Worm (Caenorhabditis elegans) whole organism, L3 larva: Measurements from ENCODE around the gene ZK596.2.

Source experiments
- R02D3.7 ChIP-seq: fragments of 150-350 bp; optimal IDR thresholded peaks from 2 replicates; lab custom pipeline; 2014; ENCODE audit warnings: missing biosample characterization, missing genetic modification characterization
- ZK546.5 ChIP-seq: sonication (generic microtip); optimal IDR thresholded peaks from 2 replicates; lab custom pipeline; 2017; ENCODE audit warnings: missing biosample characterization, missing genetic modification characterization
- aly-2 ChIP-seq: fragments of 150-350 bp; optimal IDR thresholded peaks from 2 replicates; lab custom pipeline; 2014; ENCODE audit warnings: missing biosample characterization, missing genetic modification characterization
- ama-1 ChIP-seq: fragments of 150-350 bp; optimal IDR thresholded peaks from 2 replicates; lab custom pipeline; 2018
- ceh-16 ChIP-seq: sonication (generic microtip); optimal IDR thresholded peaks from 2 replicates; lab custom pipeline; 2017; ENCODE audit warnings: missing biosample characterization, missing genetic modification characterization
- ceh-28 ChIP-seq: fragments of 150-350 bp; optimal IDR thresholded peaks from 2 replicates; lab custom pipeline; 2014; ENCODE audit warnings: missing biosample characterization, missing genetic modification reagents, missing genetic modification characterization
- ceh-82 ChIP-seq: fragments of 150-350 bp; optimal IDR thresholded peaks from 2 replicates; lab custom pipeline; 2014; ENCODE audit warnings: missing biosample characterization, missing genetic modification characterization
- ceh-9 ChIP-seq: sonication (generic microtip); optimal IDR thresholded peaks from 2 replicates; lab custom pipeline; 2018; ENCODE audit warnings: missing biosample characterization, missing genetic modification characterization
- daf-12 ChIP-seq: fragments of 150-350 bp; optimal IDR thresholded peaks from 2 replicates; lab custom pipeline; 2014; ENCODE audit warnings: missing biosample characterization, missing genetic modification reagents, missing genetic modification characterization
- egl-27 ChIP-seq: sonication (generic microtip); optimal IDR thresholded peaks from 4 replicates; lab custom pipeline; 2017; ENCODE audit warnings: missing biosample characterization, missing genetic modification reagents, missing genetic modification characterization
- egl-5 ChIP-seq: fragments of 150-350 bp; optimal IDR thresholded peaks from 2 replicates; lab custom pipeline; 2017; ENCODE audit warnings: missing biosample characterization, missing genetic modification reagents, missing genetic modification characterization, inconsistent platforms
- elt-1 ChIP-seq: fragments of 150-350 bp; optimal IDR thresholded peaks from 2 replicates; lab custom pipeline; 2014; ENCODE audit warnings: missing biosample characterization, missing genetic modification characterization
- elt-2 ChIP-seq: sonication (generic microtip); optimal IDR thresholded peaks from 2 replicates; lab custom pipeline; 2016; ENCODE audit warnings: missing genetic modification reagents, mild to moderate bottlenecking, missing genetic modification characterization, missing compliant biosample characterization
- elt-3 ChIP-seq, 3 experiments: fragments of 150-350 bp in 1 of 3; sonication (generic microtip) in 2 of 3; optimal IDR thresholded peaks; 2 replicates in 2 of 3; 4 replicates in 1 of 3; lab custom pipeline; 2014 to 2017; ENCODE audit warnings: missing biosample characterization in 3 of 3, missing genetic modification characterization in 3 of 3
- fkh-10 ChIP-seq: sonication (generic microtip); optimal IDR thresholded peaks from 2 replicates; lab custom pipeline; 2017; ENCODE audit warnings: missing biosample characterization, missing genetic modification reagents, missing genetic modification characterization
- hmg-11 ChIP-seq: sonication (generic microtip); optimal IDR thresholded peaks from 2 replicates; lab custom pipeline; 2016; ENCODE audit warnings: missing genetic modification characterization, missing compliant biosample characterization
- jun-1 ChIP-seq: fragments of 150-350 bp; optimal IDR thresholded peaks from 2 replicates; lab custom pipeline; 2014; ENCODE audit warnings: missing biosample characterization, missing genetic modification reagents, missing genetic modification characterization
- lin-15B ChIP-seq: fragments of 150-350 bp; optimal IDR thresholded peaks from 2 replicates; lab custom pipeline; 2014; ENCODE audit warnings: missing biosample characterization, missing genetic modification characterization
- lin-39 ChIP-seq: fragments of 150-350 bp; optimal IDR thresholded peaks from 2 replicates; lab custom pipeline; 2018; ENCODE audit warnings: missing biosample characterization, missing genetic modification reagents, missing genetic modification characterization
- lsy-12 ChIP-seq: sonication (generic microtip); optimal IDR thresholded peaks from 2 replicates; lab custom pipeline; 2016; ENCODE audit warnings: mild to moderate bottlenecking, missing genetic modification characterization, missing compliant biosample characterization
- mdl-1 ChIP-seq: fragments of 150-350 bp; optimal IDR thresholded peaks from 2 replicates; lab custom pipeline; 2014; ENCODE audit warnings: missing biosample characterization, missing genetic modification characterization
- mml-1 ChIP-seq: fragments of 150-350 bp; sonication (generic microtip); optimal IDR thresholded peaks from 3 replicates; lab custom pipeline; 2014; ENCODE audit warnings: missing biosample characterization, missing genetic modification characterization
- nhr-11 ChIP-seq: fragments of 150-350 bp; optimal IDR thresholded peaks from 2 replicates; lab custom pipeline; 2014; ENCODE audit warnings: missing biosample characterization, missing genetic modification characterization
- nhr-12 ChIP-seq: fragments of 150-350 bp; optimal IDR thresholded peaks from 2 replicates; lab custom pipeline; 2014; ENCODE audit warnings: missing biosample characterization, missing genetic modification characterization
- nhr-23 ChIP-seq: fragments of 150-350 bp; optimal IDR thresholded peaks from 2 replicates; lab custom pipeline; 2014; ENCODE audit warnings: missing biosample characterization, missing genetic modification reagents, missing genetic modification characterization
- nhr-237 ChIP-seq: fragments of 150-350 bp; optimal IDR thresholded peaks from 2 replicates; lab custom pipeline; 2014; ENCODE audit warnings: missing biosample characterization, missing genetic modification characterization
- nhr-25 ChIP-seq: sonication (generic microtip); optimal IDR thresholded peaks from 2 replicates; lab custom pipeline; 2017; ENCODE audit warnings: missing biosample characterization, missing genetic modification characterization
- nhr-28 ChIP-seq: fragments of 150-350 bp; optimal IDR thresholded peaks from 2 replicates; lab custom pipeline; 2014; ENCODE audit warnings: missing biosample characterization, missing genetic modification characterization
- nhr-43 ChIP-seq: sonication (generic microtip); optimal IDR thresholded peaks from 2 replicates; lab custom pipeline; 2016; ENCODE audit warnings: mild to moderate bottlenecking, missing genetic modification characterization, missing compliant biosample characterization; ENCODE audit not compliant: poor library complexity, severe bottlenecking
- nhr-67 ChIP-seq: fragments of 150-350 bp; optimal IDR thresholded peaks from 2 replicates; lab custom pipeline; 2014; ENCODE audit warnings: missing biosample characterization, missing genetic modification characterization
- nhr-76 ChIP-seq: fragments of 150-350 bp; sonication (generic microtip); optimal IDR thresholded peaks from 5 replicates; lab custom pipeline; 2014; ENCODE audit warnings: missing biosample characterization, missing genetic modification characterization
- nhr-77 ChIP-seq: fragments of 150-350 bp; optimal IDR thresholded peaks from 2 replicates; lab custom pipeline; 2014; ENCODE audit warnings: missing biosample characterization, missing genetic modification characterization
- pha-4 ChIP-seq: fragments of 150-350 bp; optimal IDR thresholded peaks from 2 replicates; lab custom pipeline; 2014; ENCODE audit warnings: missing biosample characterization, missing genetic modification reagents, missing genetic modification characterization
- pqm-1 ChIP-seq: fragments of 150-350 bp; optimal IDR thresholded peaks from 2 replicates; lab custom pipeline; 2017; ENCODE audit warnings: missing biosample characterization, missing genetic modification characterization, inconsistent platforms
- sea-2 ChIP-seq: fragments of 150-350 bp; sonication (generic microtip); optimal IDR thresholded peaks from 4 replicates; lab custom pipeline; 2014; ENCODE audit warnings: missing biosample characterization, missing genetic modification reagents, missing genetic modification characterization
- snpc-4 ChIP-seq: fragments of 150-350 bp; optimal IDR thresholded peaks from 2 replicates; lab custom pipeline; 2014; ENCODE audit warnings: missing biosample characterization, missing genetic modification characterization
- ztf-11 ChIP-seq: fragments of 150-350 bp; optimal IDR thresholded peaks from 2 replicates; lab custom pipeline; 2014; ENCODE audit warnings: missing biosample characterization, missing genetic modification characterization
- ztf-4 ChIP-seq: fragments of 150-350 bp; optimal IDR thresholded peaks from 2 replicates; lab custom pipeline; 2014; ENCODE audit warnings: missing biosample characterization, missing genetic modification characterization

ZK596.2 gene

DNA sequence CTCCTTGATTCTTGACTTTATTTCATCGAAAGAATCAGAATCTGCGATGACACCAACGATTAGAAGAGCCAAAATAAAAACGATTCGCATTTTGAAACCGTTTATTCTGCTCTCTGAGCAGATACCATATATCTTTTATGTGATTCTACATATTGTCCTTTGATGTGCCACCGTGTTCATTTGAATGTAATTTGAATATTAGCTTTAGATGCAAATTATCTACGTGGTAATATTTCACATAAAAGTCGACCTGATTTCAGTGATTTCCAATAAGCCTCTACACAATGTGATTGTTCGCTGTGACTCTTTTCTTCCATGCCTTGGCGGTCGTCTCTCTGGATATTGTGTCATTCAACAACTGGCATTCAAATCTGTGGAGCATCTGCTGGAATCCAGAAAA lies 10.0 kb downstream of the ZK596.2 start, which contains the start of the genes F13E9.9 and F13E9.19:
TSS of gene F13E9.9 (minus strand) at position 101 of the 400 bp plus-strand sequence.
TSS of gene F13E9.19 (plus strand) at position 316 of the 400 bp plus-strand sequence.
- TF ChIP-seq lin-15B (tag; lab: Kevin White, UChicago) (no peak), nhr-77 (tag; lab: Kevin White, UChicago) (no peak), fkh-10 (GFP tag; lab: Kevin White, UChicago) (no peak), pha-4 (tag; lab: Kevin White, UChicago) (no peak), ama-1 (lab: Kevin White, UChicago) (no peak), nhr-76 (tag; lab: Kevin White, UChicago) (no peak), egl-27 (no peak), ZK546.5 (tag; lab: Kevin White, UChicago) (no peak), egl-5 (no peak), ceh-28 (tag; lab: Kevin White, UChicago) (no peak), sea-2 (GFP tag; lab: Kevin White, UChicago) (no peak), nhr-11 (tag; lab: Kevin White, UChicago) (no peak), snpc-4 (tag; lab: Kevin White, UChicago) (no peak), ztf-11 (no peak), lin-39 (no peak), aly-2 (no peak), nhr-28 (no peak)

DNA sequence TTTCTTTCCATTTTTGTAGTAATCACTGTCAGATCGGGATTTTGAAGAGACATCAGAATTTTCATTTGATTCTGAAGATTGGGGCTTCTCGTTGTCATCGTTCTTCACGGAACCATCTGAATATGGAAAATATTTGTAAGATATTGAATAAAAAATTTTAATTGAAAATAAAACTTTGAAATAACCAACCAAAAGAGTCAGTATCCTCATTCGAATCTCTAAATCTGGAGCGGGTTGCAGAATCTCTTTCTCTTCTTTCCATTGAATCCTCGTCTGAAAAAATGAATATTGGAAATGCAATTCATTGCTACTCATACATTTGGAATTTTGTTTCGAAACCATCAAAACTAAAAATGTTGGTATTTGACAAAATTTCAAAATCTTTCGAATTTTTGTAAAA lies 10.9 kb downstream of the ZK596.2 start:
- TF ChIP-seq egl-27 (no peak), ama-1 (lab: Kevin White, UChicago) (no peak), jun-1 (tag; lab: Kevin White, UChicago) (no peak), nhr-28 (no peak), lin-15B (tag; lab: Kevin White, UChicago) (no peak)
- TF ChIP-seq, all 47 proteins: peak for 0

DNA sequence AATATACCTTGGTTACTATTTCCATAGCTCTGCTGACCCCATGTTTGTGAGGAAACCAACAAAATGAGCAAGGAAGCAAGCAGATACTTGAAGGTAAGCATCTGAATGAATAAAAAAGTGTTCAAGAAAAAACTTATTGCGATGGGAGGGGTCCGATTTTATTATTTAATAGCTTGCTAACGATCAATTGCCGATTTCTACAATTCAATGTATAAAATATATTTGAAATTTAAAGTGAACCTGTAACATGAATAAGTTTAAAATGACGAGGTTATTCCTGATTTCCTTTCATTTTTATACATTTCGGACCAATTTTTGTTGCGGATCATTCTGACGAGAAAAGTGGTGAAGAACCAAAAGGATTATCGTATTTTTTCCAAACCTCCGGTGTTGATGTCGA lies 12.6 kb downstream of the ZK596.2 start, which contains the start of gene srlf-13:
TSS of gene srlf-13 (minus strand) at position 101 of the 400 bp plus-strand sequence.
- TF ChIP-seq daf-12 (tag; lab: Kevin White, UChicago) (no peak), nhr-12 (tag; lab: Kevin White, UChicago) (no peak), lsy-12 (tag; lab: Kevin White, UChicago) (no peak), snpc-4 (tag; lab: Kevin White, UChicago) (no peak), pqm-1 (tag; lab: Kevin White, UChicago) (no peak), R02D3.7 (no peak), egl-27 (no peak), mml-1 (no peak), ceh-28 (tag; lab: Kevin White, UChicago) (no peak), elt-2 (tag; lab: Kevin White, UChicago) (no peak)

ce11 chrIV:10894255-10894654 lies 14.9 kb downstream of the ZK596.2 start, which contains the start of gene srlf-14:
TSS of gene srlf-14 (minus strand) at chrIV:10894355.
- TF ChIP-seq lsy-12 (tag; lab: Kevin White, UChicago) (no peak), ztf-4 (tag; lab: Kevin White, UChicago) (no peak), aly-2 (no peak), mdl-1 (tag; lab: Kevin White, UChicago) (no peak), hmg-11 (no peak), egl-5 (no peak), elt-1 (tag; lab: Kevin White, UChicago) (no peak), ztf-11 (no peak), elt-2 (tag; lab: Kevin White, UChicago) (no peak), nhr-12 (tag; lab: Kevin White, UChicago) (no peak), nhr-23 (tag; lab: Kevin White, UChicago) (no peak), nhr-28 (no peak), ceh-82 (tag; lab: Kevin White, UChicago) (no peak), ceh-16 (tag; lab: Kevin White, UChicago) (no peak), nhr-237 (tag; lab: Kevin White, UChicago) (no peak), nhr-25 (tag; lab: Kevin White, UChicago) (no peak), nhr-76 (tag; lab: Kevin White, UChicago) (no peak), nhr-43 (tag; lab: Kevin White, UChicago) (no peak)

ce11 chrIV:10891993-10892392 lies 17.1 kb downstream of the ZK596.2 start, which contains the start of gene srlf-12:
TSS of gene srlf-12 (minus strand) at chrIV:10892093.
- TF ChIP-seq ztf-4 (tag; lab: Kevin White, UChicago) (no peak), elt-3 (tag; optimal IDR thresholded peaks at IDR 0.05; lab: Kevin White, UChicago) (no peak), ceh-16 (tag; lab: Kevin White, UChicago) (no peak), nhr-67 (tag; lab: Kevin White, UChicago) (no peak), egl-27 (no peak), ceh-9 (tag; lab: Kevin White, UChicago) (no peak)
